Fruit fly (Drosophila melanogaster) whole organism, embryonic: ENCODE data around the gene Nca.

Experiments used
- B-H2 ChIP-seq: fragments of 200-800 bp; sonication (Bioruptor generic); optimal IDR thresholded peaks from 2 replicates; lab custom pipeline; 2018; ENCODE audit warnings: missing biosample characterization, mild to moderate bottlenecking, missing genetic modification characterization
- C15 ChIP-seq: fragments of 200-800 bp; sonication (Bioruptor generic); IDR thresholded peaks from 3 replicates; pipeline ENCODE4 v1.3.6; 2022; ENCODE audit warnings: missing biosample characterization, missing genetic modification characterization
- CG10267 ChIP-seq: fragments of 200-800 bp; sonication (Bioruptor generic); optimal IDR thresholded peaks from 2 replicates; lab custom pipeline; 2018; ENCODE audit warnings: missing biosample characterization, mild to moderate bottlenecking, missing genetic modification characterization, moderate library complexity
- CG11504 ChIP-seq: fragments of 200-800 bp; sonication (Bioruptor generic); optimal IDR thresholded peaks from 3 replicates; lab custom pipeline; 2019; ENCODE audit warnings: missing biosample characterization, mild to moderate bottlenecking, missing genetic modification characterization, moderate library complexity
- CG11696 ChIP-seq: fragments of 200-800 bp; sonication (Bioruptor generic); IDR thresholded peaks from 2 replicates; pipeline ENCODE4 v1.3.6; 2022; ENCODE audit warnings: missing biosample characterization, missing genetic modification characterization
- CG12391 ChIP-seq: fragments of 200-800 bp; sonication (Bioruptor generic); optimal IDR thresholded peaks from 3 replicates; lab custom pipeline; 2018; ENCODE audit warnings: missing biosample characterization, mild to moderate bottlenecking, missing genetic modification characterization, moderate library complexity
- CG12659 ChIP-seq: fragments of 200-800 bp; sonication (Bioruptor generic); optimal IDR thresholded peaks from 3 replicates; lab custom pipeline; 2017; ENCODE audit warnings: mild to moderate bottlenecking, missing biosample characterization, missing genetic modification reagents, missing genetic modification characterization
- CG14667 ChIP-seq: fragments of 200-800 bp; sonication (Bioruptor generic); IDR thresholded peaks from 2 replicates; pipeline ENCODE4 v1.3.6; 2022; ENCODE audit warnings: missing biosample characterization, missing genetic modification characterization
- CG15011 ChIP-seq: fragments of 200-800 bp; sonication (Bioruptor generic); optimal IDR thresholded peaks from 3 replicates; lab custom pipeline; 2018; ENCODE audit warnings: missing biosample characterization, mild to moderate bottlenecking, missing genetic modification characterization
- CG15514 ChIP-seq: fragments of 200-800 bp; sonication (Bioruptor generic); optimal IDR thresholded peaks from 3 replicates; lab custom pipeline; 2017; ENCODE audit warnings: missing biosample characterization, missing genetic modification characterization, mild to moderate bottlenecking, moderate library complexity, missing genetic modification reagents
- CG1792 ChIP-seq: fragments of 200-800 bp; sonication (Bioruptor generic); optimal IDR thresholded peaks from 2 replicates; lab custom pipeline; 2016; ENCODE audit warnings: missing biosample characterization, missing genetic modification characterization
- CG18599 ChIP-seq: fragments of 200-800 bp; sonication (Bioruptor generic); optimal IDR thresholded peaks from 3 replicates; lab custom pipeline; 2017; ENCODE audit warnings: missing biosample characterization, missing genetic modification characterization, mild to moderate bottlenecking, moderate library complexity, missing genetic modification reagents
- CG2875 ChIP-seq: fragments of 200-800 bp; sonication (Bioruptor generic); optimal IDR thresholded peaks from 2 replicates; lab custom pipeline; 2017; ENCODE audit warnings: missing biosample characterization, mild to moderate bottlenecking, missing genetic modification characterization, missing genetic modification reagents
- CG31388 ChIP-seq: fragments of 200-800 bp; sonication (Bioruptor generic); optimal IDR thresholded peaks from 2 replicates; lab custom pipeline; 2016; ENCODE audit warnings: missing biosample characterization, missing genetic modification characterization
- CG4617 ChIP-seq: fragments of 200-800 bp; sonication (Bioruptor generic); optimal IDR thresholded peaks from 3 replicates; lab custom pipeline; 2016; ENCODE audit warnings: missing biosample characterization, missing genetic modification characterization, borderline replicate concordance
- CG6765 ChIP-seq: fragments of 200-800 bp; sonication (Bioruptor generic); optimal IDR thresholded peaks from 3 replicates; lab custom pipeline; 2017; ENCODE audit warnings: missing biosample characterization, mild to moderate bottlenecking, missing genetic modification characterization
- CG7271 ChIP-seq: fragments of 200-800 bp; sonication (Bioruptor generic); optimal IDR thresholded peaks from 2 replicates; lab custom pipeline; 2018; ENCODE audit warnings: missing biosample characterization, mild to moderate bottlenecking, missing genetic modification characterization, moderate library complexity
- CG9876 ChIP-seq: fragments of 200-800 bp; sonication (Bioruptor generic); optimal IDR thresholded peaks from 2 replicates; lab custom pipeline; 2016; ENCODE audit warnings: missing biosample characterization, missing genetic modification characterization
- CTCF ChIP-seq: fragments of 200-800 bp; sonication (Bioruptor generic); optimal IDR thresholded peaks from 2 replicates; lab custom pipeline; 2017; ENCODE audit warnings: missing biosample characterization, mild to moderate bottlenecking, missing genetic modification characterization, moderate library complexity
- Gsc ChIP-seq: fragments of 200-800 bp; sonication (Bioruptor generic); IDR thresholded peaks from 2 replicates; pipeline ENCODE4 v1.3.6; 2022; ENCODE audit warnings: missing biosample characterization, missing genetic modification characterization
- H15 ChIP-seq: fragments of 200-800 bp; sonication (Bioruptor generic); IDR thresholded peaks from 3 replicates; pipeline ENCODE4 v1.3.6; 2022; ENCODE audit warnings: missing biosample characterization, missing genetic modification characterization
- Hmr ChIP-seq: fragments of 200-800 bp; sonication (Bioruptor generic); optimal IDR thresholded peaks from 3 replicates; lab custom pipeline; 2017; ENCODE audit warnings: mild to moderate bottlenecking, missing biosample characterization, missing genetic modification reagents, missing genetic modification characterization
- Hr51 ChIP-seq, 2 experiments: fragments of 200-800 bp; sonication (Bioruptor generic); optimal IDR thresholded peaks; 2 replicates in 1 of 2; 3 replicates in 1 of 2; lab custom pipeline; 2016 to 2018; ENCODE audit warnings: missing biosample characterization in 2 of 2, missing genetic modification characterization in 2 of 2, mild to moderate bottlenecking in 1 of 2, moderate library complexity in 1 of 2
- Lpt ChIP-seq: fragments of >200 bp; optimal IDR thresholded peaks from 2 replicates; lab custom pipeline; 2018; ENCODE audit warnings: missing biosample characterization, missing genetic modification characterization
- MTF-1 ChIP-seq: fragments of 200-800 bp; sonication (Bioruptor generic); optimal IDR thresholded peaks from 2 replicates; lab custom pipeline; 2018; ENCODE audit warnings: missing biosample characterization, mild to moderate bottlenecking, missing genetic modification characterization, borderline replicate concordance
- Opbp ChIP-seq: fragments of 200-800 bp; sonication (Bioruptor generic); IDR thresholded peaks from 3 replicates; pipeline ENCODE4 v1.3.6; 2022; ENCODE audit warnings: missing biosample characterization, missing genetic modification characterization; ENCODE audit not compliant: partially characterized antibody
- Ptx1 ChIP-seq: fragments of 200-800 bp; sonication (Bioruptor generic); IDR thresholded peaks from 2 replicates; pipeline ENCODE4 v1.3.6; 2022; ENCODE audit warnings: missing biosample characterization, missing genetic modification characterization
- Rfx ChIP-seq: fragments of 200-800 bp; sonication (Bioruptor generic); IDR thresholded peaks from 2 replicates; pipeline ENCODE4 v1.3.6; 2022; ENCODE audit warnings: missing biosample characterization, missing genetic modification characterization
- ewg ChIP-seq: fragments of 200-800 bp; sonication (Bioruptor generic); optimal IDR thresholded peaks from 3 replicates; lab custom pipeline; 2017; ENCODE audit warnings: mild to moderate bottlenecking, missing biosample characterization, missing genetic modification reagents, missing genetic modification characterization
- eyg ChIP-seq: fragments of 200-800 bp; sonication (Bioruptor generic); optimal IDR thresholded peaks from 3 replicates; lab custom pipeline; 2016; ENCODE audit warnings: missing biosample characterization, missing genetic modification characterization
- fu2 ChIP-seq: fragments of 200-800 bp; sonication (Bioruptor generic); optimal IDR thresholded peaks from 2 replicates; lab custom pipeline; 2016; ENCODE audit warnings: missing biosample characterization, missing genetic modification characterization
- gcm2 ChIP-seq: fragments of 200-800 bp; sonication (Bioruptor generic); optimal IDR thresholded peaks from 2 replicates; lab custom pipeline; 2016; ENCODE audit warnings: missing biosample characterization, missing genetic modification characterization
- gem ChIP-seq: fragments of 200-800 bp; sonication (Bioruptor generic); optimal IDR thresholded peaks from 2 replicates; lab custom pipeline; 2019; ENCODE audit warnings: missing biosample characterization, mild to moderate bottlenecking, missing genetic modification characterization, moderate library complexity
- gsb ChIP-seq: fragments of 200-800 bp; sonication (Bioruptor generic); IDR thresholded peaks from 2 replicates; pipeline ENCODE4 v1.3.6; 2022; ENCODE audit warnings: missing biosample characterization, missing genetic modification characterization
- hkb ChIP-seq, 2 experiments: fragments of 200-800 bp in 1 of 2; fragments of >200 bp in 1 of 2; sonication (Bioruptor generic) in 1 of 2; IDR thresholded peaks in 1 of 2; optimal IDR thresholded peaks in 1 of 2; 2 replicates each; pipeline versions ENCODE4 v1.3.6 to Lab custom; 2017 to 2022; ENCODE audit warnings: missing biosample characterization in 1 of 2, missing genetic modification characterization in 1 of 2
- jumu ChIP-seq: fragments of 200-800 bp; sonication (Bioruptor generic); optimal IDR thresholded peaks from 3 replicates; lab custom pipeline; 2016; ENCODE audit warnings: missing biosample characterization, missing genetic modification characterization
- lola ChIP-seq, 3 experiments: fragments of >200 bp in 2 of 3; fragments of 200-800 bp in 1 of 3; sonication (Bioruptor generic) in 1 of 3; optimal IDR thresholded peaks; 2 replicates each; lab custom pipeline; 2017 to 2019; ENCODE audit warnings: missing biosample characterization in 3 of 3, missing genetic modification characterization in 3 of 3, mild to moderate bottlenecking in 1 of 3, moderate library complexity in 1 of 3
- maf-S ChIP-seq: fragments of 200-800 bp; sonication (Bioruptor generic); optimal IDR thresholded peaks from 2 replicates; lab custom pipeline; 2016; ENCODE audit warnings: missing biosample characterization, missing genetic modification characterization
- mirr ChIP-seq: fragments of 200-800 bp; sonication (Bioruptor generic); optimal IDR thresholded peaks from 3 replicates; lab custom pipeline; 2018; ENCODE audit warnings: missing biosample characterization, mild to moderate bottlenecking, missing genetic modification characterization
- nom ChIP-seq: fragments of 200-800 bp; sonication (Bioruptor generic); optimal IDR thresholded peaks from 2 replicates; lab custom pipeline; 2017; ENCODE audit warnings: missing biosample characterization, missing genetic modification characterization, mild to moderate bottlenecking, moderate library complexity, missing genetic modification reagents
- p53 ChIP-seq: fragments of 200-800 bp; sonication (Bioruptor generic); optimal IDR thresholded peaks from 2 replicates; lab custom pipeline; 2016; ENCODE audit warnings: missing biosample characterization, missing genetic modification characterization
- pum ChIP-seq: fragments of 200-800 bp; sonication (Bioruptor generic); optimal IDR thresholded peaks from 2 replicates; lab custom pipeline; 2016; ENCODE audit warnings: missing biosample characterization, missing genetic modification characterization
- schlank ChIP-seq: fragments of 200-800 bp; sonication (Bioruptor generic); optimal IDR thresholded peaks from 2 replicates; lab custom pipeline; 2018; ENCODE audit warnings: missing biosample characterization, mild to moderate bottlenecking, missing genetic modification characterization
- sim ChIP-seq: fragments of 200-800 bp; sonication (Bioruptor generic); IDR thresholded peaks from 2 replicates; pipeline ENCODE4 v1.3.6; 2022; ENCODE audit warnings: missing biosample characterization, missing genetic modification characterization
- sqz ChIP-seq: fragments of 200-800 bp; sonication (Bioruptor generic); optimal IDR thresholded peaks from 3 replicates; lab custom pipeline; 2018; ENCODE audit warnings: missing biosample characterization, mild to moderate bottlenecking, missing genetic modification characterization
- sug ChIP-seq: fragments of 200-800 bp; optimal IDR thresholded peaks from 2 replicates; lab custom pipeline; 2019; ENCODE audit warnings: missing biosample characterization, mild to moderate bottlenecking, missing genetic modification characterization, moderate library complexity
- zen ChIP-seq: fragments of 200-800 bp; sonication (Bioruptor generic); optimal IDR thresholded peaks from 3 replicates; lab custom pipeline; 2018; ENCODE audit warnings: missing biosample characterization, mild to moderate bottlenecking, missing genetic modification characterization, moderate library complexity
- zen2 ChIP-seq: fragments of 200-800 bp; sonication (Bioruptor generic); IDR thresholded peaks from 3 replicates; pipeline ENCODE4 v1.3.6; 2022; ENCODE audit warnings: missing biosample characterization, missing genetic modification characterization; ENCODE audit not compliant: partially characterized antibody

The Nca gene

dm6 chr3L:20002482-20003234, 11.0 kb downstream of the Nca start, which contains the start of gene CG7668 (continued):
- TF ChIP-seq CG12391 (peak; percentile 96), CG12659 (GFP tag; lab: Kevin White, UChicago) (peak; percentile 94), gsb (GFP tag; lab: Robert Waterston, UW) (peak; percentile 70), CG15011 (peak; percentile 70), CG15514 (GFP tag; lab: Kevin White, UChicago) (peak; percentile 86), CTCF (GFP tag; lab: Kevin White, UChicago) (peak; percentile 47), maf-S (GFP tag; lab: Kevin White, UChicago) (peak; percentile 72), ewg (peak; percentile 75), CG18599 (GFP tag; lab: Kevin White, UChicago) (peak; percentile 93), CG4617 (GFP tag; lab: Kevin White, UChicago) (peak; percentile 85), CG7271 (tag; lab: Kevin White, UChicago) (peak; percentile 85), zen (peak; percentile 91), fu2 (GFP tag; lab: Kevin White, UChicago) (peak; percentile 81), CG1792 (GFP tag; lab: Kevin White, UChicago) (peak; percentile 78), Opbp (no peak), eyg (GFP tag; lab: Kevin White, UChicago) (peak; percentile 58), CG31388 (GFP tag; lab: Kevin White, UChicago) (peak; percentile 53), nom (GFP tag; lab: Kevin White, UChicago) (peak; percentile 87), Hmr (GFP tag; lab: Kevin White, UChicago) (peak; percentile 94), H15 (GFP tag; lab: Robert Waterston, UW) (peak; percentile 85; the same call in 2 of the 3 replicates), p53 (GFP tag; lab: Kevin White, UChicago) (peak; percentile 74), pum (GFP tag; lab: Kevin White, UChicago) (peak; percentile 87), Hr51 (GFP tag; optimal IDR thresholded peaks at IDR 0.05; lab: Kevin White, UChicago) (peak; percentile 77 to 92), sug (tag; lab: Kevin White, UChicago) (peak; percentile 84), zen2 (GFP tag; lab: Robert Waterston, UW) (no peak), CG10267 (tag; lab: Kevin White, UChicago) (peak; percentile 88), C15 (GFP tag; lab: Robert Waterston, UW) (peak; percentile 79; the same call in 1 of the 3 replicates), gcm2 (GFP tag; lab: Kevin White, UChicago) (peak; percentile 77), gem (tag; lab: Kevin White, UChicago) (peak; percentile 96), MTF-1 (GFP tag; lab: Kevin White, UChicago) (peak; percentile 55), CG6765 (peak; percentile 76), lola (GFP tag; optimal IDR thresholded peaks at IDR 0.05; lab: Kevin White, UChicago) (peak in 1 of 3 experiments; percentile 88), CG14667 (no peak), Gsc (no peak), B-H2 (GFP tag; lab: Kevin White, UChicago) (peak; percentile 87), sqz (GFP tag; lab: Kevin White, UChicago) (peak; percentile 78), CG2875 (GFP tag; lab: Kevin White, UChicago) (peak; percentile 82), jumu (GFP tag; lab: Kevin White, UChicago) (peak; percentile 85), sim (peak; percentile 90), CG11504 (peak; percentile 91), Lpt (GFP tag; lab: Kevin White, UChicago) (no peak), CG11696 (peak; percentile 87), Rfx (GFP tag; lab: Robert Waterston, UW) (no peak; the same call in 1 of the 2 replicates), Ptx1 (GFP tag; lab: Robert Waterston, UW) (peak; percentile 92), CG9876 (GFP tag; lab: Kevin White, UChicago) (peak; percentile 57), hkb (optimal IDR thresholded peaks at IDR 0.05; lab: Kevin White, UChicago) (no peak), hkb (GFP tag; IDR thresholded peaks at IDR 0.05; lab: Robert Waterston, UW) (peak; percentile 96), schlank (tag; lab: Kevin White, UChicago) (peak; percentile 84), mirr (GFP tag; lab: Kevin White, UChicago) (peak; percentile 78)
